Worm (Caenorhabditis elegans) whole organism, L1 larva: ENCODE data around the gene unc-9.

ENCODE experiments used
- aha-1 ChIP-seq: fragments of 150-350 bp; optimal IDR thresholded peaks from 2 replicates; lab custom pipeline; 2014; ENCODE audit warnings: missing biosample characterization, missing genetic modification characterization
- ama-1 ChIP-seq: fragments of 150-350 bp; optimal IDR thresholded peaks from 2 replicates; lab custom pipeline; 2014
- ceh-8 ChIP-seq: fragments of 200-800 bp; sonication (Bioruptor generic); optimal IDR thresholded peaks from 2 replicates; lab custom pipeline; 2018; ENCODE audit warnings: mild to moderate bottlenecking, missing genetic modification characterization, moderate library complexity, missing compliant biosample characterization
- fkh-4 ChIP-seq: sonication (generic microtip); optimal IDR thresholded peaks from 2 replicates; lab custom pipeline; 2016; ENCODE audit warnings: missing compliant biosample characterization, missing genetic modification characterization, borderline replicate concordance
- fos-1 ChIP-seq: fragments of 150-350 bp; optimal IDR thresholded peaks from 2 replicates; lab custom pipeline; 2014; ENCODE audit warnings: missing biosample characterization, missing genetic modification characterization
- lin-14 ChIP-seq: fragments of 200-800 bp; sonication (Bioruptor generic); optimal IDR thresholded peaks from 2 replicates; lab custom pipeline; 2018; ENCODE audit warnings: mild to moderate bottlenecking, missing genetic modification characterization, moderate library complexity, missing compliant biosample characterization
- nhr-11 ChIP-seq: fragments of 150-350 bp; optimal IDR thresholded peaks from 2 replicates; lab custom pipeline; 2014; ENCODE audit warnings: missing biosample characterization, missing genetic modification characterization
- nhr-85 ChIP-seq: sonication (generic microtip); peaks from one replicate; lab custom pipeline; 2016; ENCODE audit warnings: missing genetic modification characterization, inconsistent platforms, missing compliant biosample characterization
- pqm-1 ChIP-seq: sonication (generic microtip); optimal IDR thresholded peaks from 3 replicates; lab custom pipeline; 2017; ENCODE audit warnings: missing biosample characterization, missing genetic modification characterization
- unc-62 ChIP-seq: fragments of 150-350 bp; optimal IDR thresholded peaks from 2 replicates; lab custom pipeline; 2014; ENCODE audit warnings: missing biosample characterization, missing genetic modification reagents, missing genetic modification characterization
- xbp-1 ChIP-seq: sonication (generic microtip); optimal IDR thresholded peaks from 2 replicates; lab custom pipeline; 2016; ENCODE audit warnings: missing genetic modification characterization, missing compliant biosample characterization
- ztf-4 ChIP-seq: fragments of 150-350 bp; optimal IDR thresholded peaks from 2 replicates; lab custom pipeline; 2014; ENCODE audit warnings: missing biosample characterization, missing genetic modification characterization

DNA sequence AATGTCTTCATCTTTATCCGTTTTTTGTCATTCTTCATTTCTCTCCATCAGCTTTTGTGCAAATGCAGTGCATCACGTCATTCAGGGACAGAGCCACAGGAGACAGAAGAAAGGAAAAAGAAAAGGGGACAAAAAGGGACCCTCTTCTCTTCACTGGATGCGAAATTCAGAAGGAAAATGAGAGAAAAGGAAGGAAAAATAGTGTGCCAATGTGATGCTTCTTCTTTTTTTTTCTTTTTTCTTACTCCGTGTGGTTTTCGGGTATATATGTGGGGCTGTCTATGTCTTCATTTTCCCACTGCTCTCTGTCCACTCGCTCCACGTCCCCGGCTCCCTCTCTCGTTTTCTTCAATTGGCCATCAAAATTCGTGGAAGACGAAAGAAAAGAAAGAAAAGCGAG is 8.9 kb downstream of the unc-9 start:
- TF ChIP-seq lin-14 (GFP tag; lab: Kevin White, UChicago) = peak; percentile 94
- TF ChIP-seq fkh-4 (tag; lab: Kevin White, UChicago) = no peak
- peak; percentile 43 for TF ChIP-seq xbp-1
- TF ChIP-seq ama-1 = no peak
- TF ChIP-seq ceh-8 (GFP tag; lab: Kevin White, UChicago) = peak; percentile 10
- TF ChIP-seq aha-1 (tag; lab: Kevin White, UChicago) = no peak
- no peak for TF ChIP-seq ztf-4 (tag; lab: Kevin White, UChicago)
- no peak for TF ChIP-seq fos-1 (tag; lab: Kevin White, UChicago)
- TF ChIP-seq unc-62 = no peak
- TF ChIP-seq nhr-85 (tag; lab: Kevin White, UChicago) = no peak
- no peak for TF ChIP-seq pqm-1
- no peak for TF ChIP-seq nhr-11 (tag; lab: Kevin White, UChicago)
